Worm (Caenorhabditis elegans): ENCODE results near the gene F44E5.15.

Gene F44E5.15

DNA sequence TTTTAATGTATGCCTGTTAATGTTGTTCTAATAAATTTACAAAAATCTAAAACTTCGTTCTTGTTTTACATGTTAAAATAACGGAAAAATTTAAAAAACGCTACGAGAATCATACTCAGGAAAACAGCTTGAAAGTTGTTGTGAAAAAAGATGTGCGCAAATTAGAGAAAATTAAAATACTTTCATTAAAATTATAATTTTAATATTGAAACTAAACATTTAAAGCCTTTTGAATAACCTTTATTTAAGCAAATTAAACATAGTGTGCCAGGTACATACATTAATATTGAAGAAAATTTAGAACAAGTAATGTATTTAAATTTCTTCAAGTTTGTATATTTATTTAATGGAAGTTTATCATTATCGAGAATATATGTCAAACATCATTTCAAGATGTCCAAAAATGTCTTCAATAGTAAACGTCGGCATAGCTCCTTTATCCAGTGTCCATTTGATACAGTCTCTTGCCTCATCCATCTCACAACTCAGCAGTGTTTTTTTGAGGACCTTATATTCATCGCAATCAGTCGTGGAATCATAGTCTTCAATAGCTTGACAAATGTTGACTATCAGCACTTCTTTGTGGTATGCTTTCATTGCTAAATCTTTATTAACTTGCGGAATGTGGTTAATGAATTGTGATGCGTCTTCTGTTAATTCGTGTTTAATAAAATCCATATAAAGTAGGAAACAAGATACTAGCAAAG lies 10.5 kb upstream of the F44E5.15 start:
- TF ChIP-seq unc-55 (GFP tag; optimal IDR thresholded peaks at IDR 0.05) = peak; percentile 69
- peak; percentile 62 for TF ChIP-seq snpc-4 (tag; optimal IDR thresholded peaks at IDR 0.05)
- 0 out of 2 replicates have a peak, but pooled peaks have one; percentile 51 for TF ChIP-seq ztf-1 (GFP tag; conservative IDR thresholded peaks at IDR 0.05)
- TF ChIP-seq ama-1 (optimal IDR thresholded peaks at IDR 0.05) = peak; percentile 99
- TF ChIP-seq ZK546.5 (tag; optimal IDR thresholded peaks at IDR 0.05) = no peak
- no peak for TF ChIP-seq dmd-4 (tag; optimal IDR thresholded peaks at IDR 0.05)
- no peak for TF ChIP-seq lin-39 (tag; optimal IDR thresholded peaks at IDR 0.05)
- TF ChIP-seq nhr-12 (tag; optimal IDR thresholded peaks at IDR 0.05) = peak; percentile 53
- peak; percentile 48 for TF ChIP-seq crh-2 (tag; optimal IDR thresholded peaks at IDR 0.05)
- TF ChIP-seq F13H6.1 (tag; optimal IDR thresholded peaks at IDR 0.05) = no peak
- no peak for TF ChIP-seq nhr-11 (tag; optimal IDR thresholded peaks at IDR 0.05)
- TF ChIP-seq egl-27 (tag; optimal IDR thresholded peaks at IDR 0.05) = no peak
- no peak for TF ChIP-seq fos-1 (tag; optimal IDR thresholded peaks at IDR 0.05)
- TF ChIP-seq sem-4 (tag; optimal IDR thresholded peaks at IDR 0.05) = peak; percentile 89
- peak; percentile 82 for TF ChIP-seq lin-13 (GFP tag; optimal IDR thresholded peaks at IDR 0.05)
- TF ChIP-seq skn-1 (tag; optimal IDR thresholded peaks at IDR 0.05) = peak; percentile 89
- TF ChIP-seq peb-1 (tag; optimal IDR thresholded peaks at IDR 0.05) = no peak
- peak in 1 of 2 experiments; percentile 89 for TF ChIP-seq lsy-2 (tag; optimal IDR thresholded peaks at IDR 0.05)
- TF ChIP-seq C34F6.9 (tag; optimal IDR thresholded peaks at IDR 0.05) = peak; percentile 93
- TF ChIP-seq lin-11 (tag; optimal IDR thresholded peaks at IDR 0.05) = no peak
- peak; percentile 93 for TF ChIP-seq ztf-4 (tag; optimal IDR thresholded peaks at IDR 0.05)
- TF ChIP-seq nhr-77 (tag; optimal IDR thresholded peaks at IDR 0.05) = no peak

DNA sequence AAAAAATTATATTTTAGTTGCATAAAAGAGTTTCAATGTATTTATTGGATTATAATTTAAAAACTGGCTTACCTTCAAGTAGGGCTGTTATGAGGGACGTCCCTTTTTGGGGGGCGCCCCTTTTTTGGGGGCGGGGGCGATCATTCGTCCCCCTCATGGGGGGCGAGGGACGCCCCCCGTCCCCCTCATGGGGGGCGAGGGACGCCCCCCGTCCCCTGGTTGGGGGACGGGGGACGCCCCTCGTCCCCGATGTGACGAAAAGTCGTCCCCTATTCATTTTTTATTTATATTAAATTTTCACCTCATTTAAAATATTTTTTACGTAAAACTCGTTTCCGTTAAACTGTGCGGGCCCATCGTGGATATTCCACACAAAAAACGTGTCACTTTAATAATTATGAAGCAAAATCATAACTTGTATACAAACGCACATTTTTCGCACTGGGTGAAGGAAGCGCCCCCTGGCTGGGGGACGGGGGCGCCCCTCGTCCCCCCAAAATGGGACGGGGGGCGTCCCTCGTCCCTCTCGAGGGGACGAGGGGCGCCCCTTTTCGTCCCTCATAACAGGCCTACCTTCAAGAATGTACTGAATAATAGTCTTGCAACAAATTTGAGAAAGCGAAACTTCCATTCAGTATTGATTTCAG lies 6.8 kb upstream of the F44E5.15 start:
- TF ChIP-seq fos-1 (tag; optimal IDR thresholded peaks at IDR 0.05) (no peak), nhr-11 (tag; optimal IDR thresholded peaks at IDR 0.05) (no peak), nhr-21 (tag; optimal IDR thresholded peaks at IDR 0.05) (no peak), crh-2 (tag; optimal IDR thresholded peaks at IDR 0.05) (no peak), nhr-77 (tag; optimal IDR thresholded peaks at IDR 0.05) (no peak), ztf-11 (tag; optimal IDR thresholded peaks at IDR 0.05) (no peak), ceh-16 (tag; optimal IDR thresholded peaks at IDR 0.05) (no peak), nhr-12 (tag; optimal IDR thresholded peaks at IDR 0.05) (no peak), elt-1 (tag; optimal IDR thresholded peaks at IDR 0.05) (no peak), C34F6.9 (tag; optimal IDR thresholded peaks at IDR 0.05) (no peak), blmp-1 (tag; optimal IDR thresholded peaks at IDR 0.05; ENCODE audit: insufficient read depth) (no peak), nhr-6 (tag; optimal IDR thresholded peaks at IDR 0.05) (no peak), unc-55 (GFP tag; optimal IDR thresholded peaks at IDR 0.05) (no peak), egl-27 (tag; optimal IDR thresholded peaks at IDR 0.05) (no peak), peb-1 (tag; optimal IDR thresholded peaks at IDR 0.05) (no peak), snpc-4 (tag; optimal IDR thresholded peaks at IDR 0.05) (no peak), unc-39 (tag; optimal IDR thresholded peaks at IDR 0.05) (no peak), aly-2 (tag; optimal IDR thresholded peaks at IDR 0.05) (no peak), mbf-1 (tag; optimal IDR thresholded peaks at IDR 0.05) (no peak)

DNA sequence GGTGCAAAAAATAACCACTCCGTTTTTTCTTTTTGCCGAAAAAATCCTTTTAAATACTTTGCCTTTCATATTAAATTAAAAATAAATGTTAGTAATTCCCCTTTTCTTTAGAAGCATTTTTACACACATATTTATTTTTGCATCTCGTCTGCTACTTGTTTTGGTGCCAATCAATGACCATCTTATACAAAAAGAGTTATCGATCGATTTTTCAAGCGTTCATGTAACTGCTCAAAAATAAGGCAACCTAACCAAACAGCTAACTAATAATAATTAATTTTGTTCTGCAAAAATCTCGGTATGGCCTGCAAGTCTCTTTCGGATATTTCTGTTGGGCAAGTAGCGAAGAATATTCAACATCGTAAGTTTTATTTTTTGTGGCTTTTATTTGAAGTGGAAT lies 6.0 kb upstream of the F44E5.15 start, which contains the start of gene F44E5.2:
Gene F44E5.2, plus strand, starts transcription at position 301 of the 400 bp plus-strand sequence.
- TF ChIP-seq blmp-1 (tag; optimal IDR thresholded peaks at IDR 0.05; ENCODE audit: insufficient read depth) (no peak), snpc-4 (tag; optimal IDR thresholded peaks at IDR 0.05) (no peak), elt-1 (tag; optimal IDR thresholded peaks at IDR 0.05) (no peak), nhr-25 (tag; optimal IDR thresholded peaks at IDR 0.05) (no peak), mab-5 (tag; optimal IDR thresholded peaks at IDR 0.05) (no peak), unc-55 (GFP tag; optimal IDR thresholded peaks at IDR 0.05) (no peak), F13H6.1 (tag; optimal IDR thresholded peaks at IDR 0.05) (no peak), aly-2 (tag; optimal IDR thresholded peaks at IDR 0.05) (no peak), ama-1 (optimal IDR thresholded peaks at IDR 0.05) (no peak), R02D3.7 (tag; optimal IDR thresholded peaks at IDR 0.05) (no peak), sma-9 (GFP tag; optimal IDR thresholded peaks at IDR 0.05) (no peak), sma-9 (tag; optimal IDR thresholded peaks at IDR 0.05) (no peak), ztf-11 (tag; optimal IDR thresholded peaks at IDR 0.05) (no peak), nhr-77 (tag; optimal IDR thresholded peaks at IDR 0.05) (no peak), dmd-4 (tag; optimal IDR thresholded peaks at IDR 0.05) (no peak), alr-1 (tag; optimal IDR thresholded peaks at IDR 0.05) (no peak), fos-1 (tag; optimal IDR thresholded peaks at IDR 0.05) (no peak), ztf-4 (tag; optimal IDR thresholded peaks at IDR 0.05) (no peak)
